Worm (Caenorhabditis elegans) whole organism, L4 larva: ENCODE results near the gene lir-3.

ENCODE experiments used
- F37D6.2 ChIP-seq: sonication (generic microtip); optimal IDR thresholded peaks from 2 replicates; lab custom pipeline; 2016; ENCODE audit warnings: mild to moderate bottlenecking, missing genetic modification characterization, missing compliant biosample characterization
- T20F7.1 ChIP-seq: fragments of 200-800 bp; sonication (Bioruptor generic); optimal IDR thresholded peaks from 2 replicates; lab custom pipeline; 2018; ENCODE audit warnings: mild to moderate bottlenecking, missing genetic modification characterization, missing compliant biosample characterization
- Y75B8A.6 ChIP-seq: fragments of 200-800 bp; sonication (Bioruptor generic); IDR thresholded peaks from 2 replicates; pipeline ENCODE4 v1.3.6; 2022; ENCODE audit warnings: missing genetic modification reagents, missing genetic modification characterization, missing compliant biosample characterization
- ZK546.5 ChIP-seq, 2 experiments: sonication (generic microtip); optimal IDR thresholded peaks; 2 replicates each; lab custom pipeline; 2017; ENCODE audit warnings: missing biosample characterization in 2 of 2, missing genetic modification characterization in 2 of 2
- aha-1 ChIP-seq: fragments of 150-350 bp; peaks from one replicate; lab custom pipeline; 2014; ENCODE audit warnings: missing biosample characterization, missing genetic modification characterization
- arid-1 ChIP-seq: fragments of 200-800 bp; sonication (Bioruptor generic); conservative IDR thresholded peaks from 2 replicates; pipeline ENCODE4 v1.3.6; 2022; ENCODE audit warnings: missing genetic modification reagents, missing genetic modification characterization, missing compliant biosample characterization
- ceh-20 ChIP-seq: fragments of 200-800 bp; sonication (Bioruptor generic); IDR thresholded peaks from 2 replicates; pipeline ENCODE4 v1.3.6; 2022; ENCODE audit warnings: missing genetic modification reagents, missing genetic modification characterization, missing compliant biosample characterization
- ctbp-1 ChIP-seq: fragments of 200-800 bp; sonication (Bioruptor generic); IDR thresholded peaks from 2 replicates; pipeline ENCODE4 v1.3.6; 2022; ENCODE audit warnings: missing genetic modification reagents, missing genetic modification characterization, missing compliant biosample characterization
- daf-16 ChIP-seq, 3 experiments: sonication (generic microtip); optimal IDR thresholded peaks; 2 replicates each; lab custom pipeline; 2016 to 2017; ENCODE audit warnings: missing genetic modification characterization in 3 of 3, missing genetic modification reagents in 3 of 3, mild to moderate bottlenecking in 2 of 3, missing compliant biosample characterization in 2 of 3, missing biosample characterization in 1 of 3, moderate library complexity in 1 of 3
- dmd-6 ChIP-seq: fragments of 200-800 bp; sonication (Bioruptor generic); IDR thresholded peaks from 2 replicates; pipeline ENCODE4 v1.3.6; 2022; ENCODE audit warnings: missing genetic modification reagents, missing genetic modification characterization, missing compliant biosample characterization
- dve-1 ChIP-seq: sonication (generic microtip); optimal IDR thresholded peaks from 2 replicates; lab custom pipeline; 2017; ENCODE audit warnings: antibody characterized with exemption, mild to moderate bottlenecking, missing genetic modification characterization, missing compliant biosample characterization; ENCODE audit not compliant: insufficient read depth
- gei-8 ChIP-seq: fragments of 200-800 bp; sonication (Bioruptor generic); optimal IDR thresholded peaks from 2 replicates; lab custom pipeline; 2018; ENCODE audit warnings: mild to moderate bottlenecking, missing genetic modification characterization, missing compliant biosample characterization
- hlh-11 ChIP-seq: fragments of 200-800 bp; sonication (Bioruptor generic); optimal IDR thresholded peaks from 2 replicates; lab custom pipeline; 2018; ENCODE audit warnings: mild to moderate bottlenecking, missing genetic modification characterization, missing compliant biosample characterization
- hlh-30 ChIP-seq: sonication (generic microtip); optimal IDR thresholded peaks from 2 replicates; lab custom pipeline; 2017; ENCODE audit warnings: antibody characterized with exemption, mild to moderate bottlenecking, missing genetic modification characterization, missing compliant biosample characterization; ENCODE audit not compliant: insufficient read depth
- lin-39 ChIP-seq: fragments of 150-350 bp; optimal IDR thresholded peaks from 2 replicates; lab custom pipeline; 2014; ENCODE audit warnings: missing biosample characterization, missing genetic modification reagents, missing genetic modification characterization
- lsy-2 ChIP-seq, 2 experiments: fragments of 150-350 bp in 1 of 2; sonication (generic microtip) in 1 of 2; optimal IDR thresholded peaks; 2 replicates each; lab custom pipeline; 2014 to 2017; ENCODE audit warnings: missing biosample characterization in 2 of 2, missing genetic modification characterization in 2 of 2
- mdl-1 ChIP-seq, 2 experiments: fragments of 150-350 bp in 1 of 2; sonication (generic microtip) in 1 of 2; optimal IDR thresholded peaks; 2 replicates each; lab custom pipeline; 2014 to 2017; ENCODE audit warnings: missing biosample characterization in 2 of 2, missing genetic modification characterization in 2 of 2
- mep-1 ChIP-seq: fragments of 150-350 bp; sonication (generic microtip); optimal IDR thresholded peaks from 3 replicates; lab custom pipeline; 2014; ENCODE audit warnings: missing biosample characterization, missing genetic modification characterization
- mes-2 ChIP-seq: sonication (generic microtip); optimal IDR thresholded peaks from 2 replicates; lab custom pipeline; 2016; ENCODE audit warnings: missing genotype, mild to moderate bottlenecking, missing genetic modification characterization, missing compliant biosample characterization; ENCODE audit not compliant: poor library complexity, severe bottlenecking
- mxl-3 ChIP-seq: fragments of 200-800 bp; sonication (Bioruptor generic); optimal IDR thresholded peaks from 2 replicates; lab custom pipeline; 2018; ENCODE audit warnings: mild to moderate bottlenecking, missing genetic modification characterization, missing compliant biosample characterization
- nhr-10 ChIP-seq: fragments of 150-350 bp; optimal IDR thresholded peaks from 2 replicates; lab custom pipeline; 2014; ENCODE audit warnings: missing biosample characterization, missing genetic modification characterization
- nhr-237 ChIP-seq: sonication (generic microtip); optimal IDR thresholded peaks from 2 replicates; lab custom pipeline; 2017; ENCODE audit warnings: missing biosample characterization, missing genetic modification characterization
- nhr-28 ChIP-seq: fragments of 150-350 bp; optimal IDR thresholded peaks from 2 replicates; lab custom pipeline; 2014; ENCODE audit warnings: missing biosample characterization, missing genetic modification characterization
- nhr-41 ChIP-seq: fragments of 200-800 bp; sonication (Bioruptor generic); IDR thresholded peaks from 2 replicates; pipeline ENCODE4 v1.3.6; 2022; ENCODE audit warnings: missing genetic modification reagents, missing genetic modification characterization, missing compliant biosample characterization
- nhr-6 ChIP-seq: fragments of 150-350 bp; optimal IDR thresholded peaks from 2 replicates; lab custom pipeline; 2014; ENCODE audit warnings: missing biosample characterization, missing genetic modification characterization
- nhr-76 ChIP-seq: fragments of 150-350 bp; optimal IDR thresholded peaks from 2 replicates; lab custom pipeline; 2014; ENCODE audit warnings: missing biosample characterization, missing genetic modification characterization
- pqm-1 ChIP-seq: sonication (generic microtip); optimal IDR thresholded peaks from 2 replicates; lab custom pipeline; 2017; ENCODE audit warnings: missing biosample characterization, missing genetic modification characterization
- sdz-12 ChIP-seq: fragments of 200-800 bp; sonication (Bioruptor generic); optimal IDR thresholded peaks from 2 replicates; lab custom pipeline; 2018; ENCODE audit warnings: mild to moderate bottlenecking, missing genetic modification characterization, missing compliant biosample characterization
- skn-1 ChIP-seq: fragments of 150-350 bp; optimal IDR thresholded peaks from 2 replicates; lab custom pipeline; 2014; ENCODE audit warnings: missing biosample characterization, missing genetic modification characterization
- spr-1 ChIP-seq: sonication (generic microtip); optimal IDR thresholded peaks from 2 replicates; lab custom pipeline; 2016; ENCODE audit warnings: mild to moderate bottlenecking, missing genetic modification characterization, missing compliant biosample characterization
- spr-3 ChIP-seq: fragments of 200-800 bp; sonication (Bioruptor generic); optimal IDR thresholded peaks from 2 replicates; lab custom pipeline; 2018; ENCODE audit warnings: mild to moderate bottlenecking, missing genetic modification characterization, missing compliant biosample characterization
- tag-97 ChIP-seq: fragments of 200-800 bp; sonication (Bioruptor generic); IDR thresholded peaks from 2 replicates; pipeline ENCODE4 v1.3.6; 2022; ENCODE audit warnings: missing genetic modification characterization, missing compliant biosample characterization
- unc-130 ChIP-seq: sonication (generic microtip); optimal IDR thresholded peaks from 2 replicates; lab custom pipeline; 2016; ENCODE audit warnings: missing genetic modification reagents, missing genetic modification characterization, missing compliant biosample characterization
- unc-62 ChIP-seq, 3 experiments: fragments of 150-350 bp in 1 of 3; sonication (generic microtip); optimal IDR thresholded peaks in 2 of 3; peaks in 1 of 3; 1 replicate in 1 of 3; 2 replicates in 2 of 3; lab custom pipeline; 2014 to 2017; ENCODE audit warnings: missing biosample characterization in 3 of 3, missing genetic modification characterization in 3 of 3, missing genetic modification reagents in 3 of 3, missing genotype in 1 of 3
- vab-7 ChIP-seq: fragments of 200-800 bp; sonication (Bioruptor generic); IDR thresholded peaks from 2 replicates; pipeline ENCODE4 v1.3.6; 2022; ENCODE audit warnings: missing genetic modification reagents, missing genetic modification characterization, missing compliant biosample characterization
- zag-1 ChIP-seq: fragments of 150-350 bp; optimal IDR thresholded peaks from 2 replicates; lab custom pipeline; 2014; ENCODE audit warnings: missing biosample characterization, missing genetic modification characterization
- zfp-2 ChIP-seq: sonication (generic microtip); optimal IDR thresholded peaks from 2 replicates; lab custom pipeline; 2016; ENCODE audit warnings: mild to moderate bottlenecking, missing genetic modification characterization, missing compliant biosample characterization
- zip-11 ChIP-seq: fragments of 200-800 bp; sonication (Bioruptor generic); IDR thresholded peaks from 2 replicates; pipeline ENCODE4 v1.3.6; 2022; ENCODE audit warnings: missing genetic modification characterization, missing compliant biosample characterization
- zip-2 ChIP-seq: fragments of 150-350 bp; optimal IDR thresholded peaks from 2 replicates; lab custom pipeline; 2014; ENCODE audit warnings: missing biosample characterization, missing genetic modification characterization

The lir-3 gene

ce11 chrII:11193523-11193922, 8.9 kb upstream of the lir-3 start:
- peak in 1 of 2 experiments; percentile 52 for TF ChIP-seq unc-62 (GFP tag; optimal IDR thresholded peaks at IDR 0.05 in 1 of 2; lab: Kevin White, UChicago)
- TF ChIP-seq unc-62 (tag; optimal IDR thresholded peaks at IDR 0.05; lab: Kevin White, UChicago): no peak
- TF ChIP-seq lin-39 (tag; lab: Kevin White, UChicago): no peak
- TF ChIP-seq hlh-30: peak; percentile 27
- no peak for TF ChIP-seq ZK546.5 (tag; optimal IDR thresholded peaks at IDR 0.05; lab: Kevin White, UChicago)
- no peak for TF ChIP-seq spr-1 (tag; lab: Kevin White, UChicago)

- TF ChIP-seq tag-97 (GFP tag; lab: Robert Waterston, UW): no peak
- TF ChIP-seq zip-2 (tag; lab: Kevin White, UChicago): no peak
- TF ChIP-seq F37D6.2 (tag; lab: Kevin White, UChicago): no peak
- TF ChIP-seq nhr-237: no peak
- TF ChIP-seq skn-1 (tag; lab: Kevin White, UChicago): no peak
- no peak for TF ChIP-seq spr-3 (GFP tag; lab: Kevin White, UChicago)
- TF ChIP-seq daf-16 (GFP tag; optimal IDR thresholded peaks at IDR 0.05; lab: Kevin White, UChicago): no peak
- no peak for TF ChIP-seq daf-16 (tag; optimal IDR thresholded peaks at IDR 0.05; lab: Kevin White, UChicago)
- no peak for TF ChIP-seq unc-130 (GFP tag; lab: Kevin White, UChicago)
- no peak for TF ChIP-seq zag-1 (tag; lab: Kevin White, UChicago)
- TF ChIP-seq arid-1 (GFP tag; lab: Robert Waterston, UW): no peak
- no peak for TF ChIP-seq Y75B8A.6 (GFP tag; lab: Robert Waterston, UW)
- TF ChIP-seq nhr-10: no peak
- no peak for TF ChIP-seq zip-11 (GFP tag; lab: Robert Waterston, UW)
- no peak for TF ChIP-seq nhr-6
- no peak for TF ChIP-seq vab-7 (GFP tag; lab: Robert Waterston, UW)
These were observed 7.9 kb upstream of the lir-3 start for ce11 chrII:11192488-11192887.

ce11 chrII:11188026-11188425, 3.4 kb upstream of the lir-3 start, which contains the start of gene F37H8.5:
TSS of gene F37H8.5 (plus strand) at chrII:11188206.
- TF ChIP-seq nhr-76 (no peak), daf-16 (GFP tag; optimal IDR thresholded peaks at IDR 0.05; lab: Kevin White, UChicago) (peak in 1 of 2 experiments; percentile 28), daf-16 (tag; optimal IDR thresholded peaks at IDR 0.05; lab: Kevin White, UChicago) (no peak), unc-62 (GFP tag; optimal IDR thresholded peaks at IDR 0.05 in 1 of 2; lab: Kevin White, UChicago) (peak in 1 of 2 experiments; percentile 92), unc-62 (tag; optimal IDR thresholded peaks at IDR 0.05; lab: Kevin White, UChicago) (no peak), gei-8 (GFP tag; lab: Kevin White, UChicago) (no peak)

- TF ChIP-seq tag-97 (GFP tag; lab: Robert Waterston, UW): no peak
- TF ChIP-seq aha-1 (tag; lab: Kevin White, UChicago): peak; percentile 35
- TF ChIP-seq, all 104 proteins: peak for 1
These were observed 1.1 kb upstream of the lir-3 start, which contains the start of gene sfxn-1.2 for ce11 chrII:11185728-11186127. TSS of gene sfxn-1.2 (plus strand) at chrII:11186028.

- TF ChIP-seq mes-2 (tag; lab: Kevin White, UChicago): peak; percentile 28
- peak; percentile 3 for TF ChIP-seq hlh-30
- no peak for TF ChIP-seq ctbp-1 (GFP tag; lab: Robert Waterston, UW)
- no peak for TF ChIP-seq daf-16 (GFP tag; optimal IDR thresholded peaks at IDR 0.05; lab: Kevin White, UChicago)
- TF ChIP-seq daf-16 (tag; optimal IDR thresholded peaks at IDR 0.05; lab: Kevin White, UChicago): peak; percentile 18
- no peak for TF ChIP-seq T20F7.1 (GFP tag; lab: Kevin White, UChicago)
- TF ChIP-seq lsy-2 (tag; optimal IDR thresholded peaks at IDR 0.05; lab: Kevin White, UChicago): peak in 1 of 2 experiments; percentile 2
- peak; percentile 47 for TF ChIP-seq hlh-11 (tag; lab: Kevin White, UChicago)
- no peak for TF ChIP-seq lin-39 (tag; lab: Kevin White, UChicago)
- peak; percentile 20 for TF ChIP-seq mep-1
- no peak for TF ChIP-seq sdz-12 (GFP tag; lab: Kevin White, UChicago)
- TF ChIP-seq nhr-41 (GFP tag; lab: Robert Waterston, UW): no peak
- peak; percentile 98 for TF ChIP-seq nhr-28 (tag; lab: Kevin White, UChicago)
- TF ChIP-seq F37D6.2 (tag; lab: Kevin White, UChicago): no peak
- peak; percentile 78 for TF ChIP-seq aha-1 (tag; lab: Kevin White, UChicago)
- TF ChIP-seq zfp-2: no peak
- peak in 1 of 2 experiments; percentile 54 for TF ChIP-seq mdl-1 (tag; optimal IDR thresholded peaks at IDR 0.05; lab: Kevin White, UChicago)
- peak; percentile 24 for TF ChIP-seq dve-1 (tag; lab: Kevin White, UChicago)
- no peak for TF ChIP-seq ceh-20 (GFP tag; lab: Robert Waterston, UW)
- TF ChIP-seq dmd-6 (GFP tag; lab: Robert Waterston, UW): peak; percentile 68
- peak; percentile 21 for TF ChIP-seq pqm-1 (tag; lab: Kevin White, UChicago)
- peak; percentile 68 for TF ChIP-seq mxl-3 (GFP tag; lab: Kevin White, UChicago)
These were observed 3.3 kb downstream of the lir-3 start, which contains the start of gene bigr-1 for ce11 chrII:11181250-11181704. TSS of gene bigr-1 (plus strand) at chrII:11181654.
